Fruit fly (Drosophila melanogaster) whole organism, embryonic: ENCODE measurements around the gene side-III.

ENCODE experiments used
- Adf1 ChIP-seq: fragments of 200-800 bp; sonication (Bioruptor generic); IDR thresholded peaks from 2 replicates; pipeline ENCODE4 v1.3.6; 2022; ENCODE audit warnings: missing biosample characterization, missing genetic modification characterization
- Aef1 ChIP-seq: fragments of 200-800 bp; sonication (Bioruptor generic); IDR thresholded peaks from 3 replicates; pipeline ENCODE4 v1.3.6; 2022; ENCODE audit warnings: missing biosample characterization, missing genetic modification characterization
- BtbVII ChIP-seq: fragments of 200-800 bp; sonication (Bioruptor generic); optimal IDR thresholded peaks from 3 replicates; lab custom pipeline; 2017; ENCODE audit warnings: missing biosample characterization, mild to moderate bottlenecking, missing genetic modification characterization
- Bteb2 ChIP-seq: fragments of 200-800 bp; sonication (Bioruptor generic); optimal IDR thresholded peaks from 2 replicates; lab custom pipeline; 2016; ENCODE audit warnings: missing biosample characterization, missing genetic modification characterization
- CG1024 ChIP-seq: fragments of 200-800 bp; sonication (Bioruptor generic); IDR thresholded peaks from 2 replicates; pipeline ENCODE4 v1.3.6; 2022; ENCODE audit warnings: missing biosample characterization, missing genetic modification characterization
- CG11696 ChIP-seq: fragments of 200-800 bp; sonication (Bioruptor generic); IDR thresholded peaks from 2 replicates; pipeline ENCODE4 v1.3.6; 2022; ENCODE audit warnings: missing biosample characterization, missing genetic modification characterization
- CG12104 ChIP-seq: fragments of 200-800 bp; sonication (Bioruptor generic); optimal IDR thresholded peaks from 3 replicates; lab custom pipeline; 2016; ENCODE audit warnings: missing biosample characterization, missing genetic modification characterization
- CG12155 ChIP-seq: fragments of 200-800 bp; sonication (Bioruptor generic); optimal IDR thresholded peaks from 3 replicates; lab custom pipeline; 2016; ENCODE audit warnings: missing biosample characterization, missing genetic modification characterization
- CG12236 ChIP-seq: fragments of 200-800 bp; sonication (Bioruptor generic); optimal IDR thresholded peaks from 2 replicates; lab custom pipeline; 2016; ENCODE audit warnings: missing biosample characterization, missing genetic modification characterization
- CG12769 ChIP-seq: fragments of 200-800 bp; sonication (Bioruptor generic); optimal IDR thresholded peaks from 2 replicates; lab custom pipeline; 2019; ENCODE audit warnings: missing biosample characterization, mild to moderate bottlenecking, missing genetic modification characterization, moderate library complexity
- CG13624 ChIP-seq: fragments of 200-800 bp; sonication (Bioruptor generic); optimal IDR thresholded peaks from 2 replicates; lab custom pipeline; 2016; ENCODE audit warnings: missing biosample characterization, missing genetic modification characterization
- CG15514 ChIP-seq: fragments of 200-800 bp; sonication (Bioruptor generic); optimal IDR thresholded peaks from 3 replicates; lab custom pipeline; 2017; ENCODE audit warnings: missing biosample characterization, missing genetic modification characterization, mild to moderate bottlenecking, moderate library complexity, missing genetic modification reagents
- CG17328 ChIP-seq: fragments of 200-800 bp; sonication (Bioruptor generic); IDR thresholded peaks from 2 replicates; pipeline ENCODE4 v1.3.6; 2022; ENCODE audit warnings: missing biosample characterization, missing genetic modification characterization
- CG18599 ChIP-seq: fragments of 200-800 bp; sonication (Bioruptor generic); optimal IDR thresholded peaks from 3 replicates; lab custom pipeline; 2017; ENCODE audit warnings: missing biosample characterization, missing genetic modification characterization, mild to moderate bottlenecking, moderate library complexity, missing genetic modification reagents
- CG2120 ChIP-seq: fragments of 200-800 bp; sonication (Bioruptor generic); optimal IDR thresholded peaks from 3 replicates; lab custom pipeline; 2016; ENCODE audit warnings: missing biosample characterization, missing genetic modification characterization
- CG31224 ChIP-seq: fragments of 200-800 bp; sonication (Bioruptor generic); IDR thresholded peaks from 2 replicates; pipeline ENCODE4 v1.3.6; 2022; ENCODE audit warnings: missing biosample characterization, missing genetic modification characterization
- CG3281 ChIP-seq: fragments of 200-800 bp; sonication (Bioruptor generic); optimal IDR thresholded peaks from 3 replicates; lab custom pipeline; 2017; ENCODE audit warnings: missing biosample characterization, mild to moderate bottlenecking, missing genetic modification characterization
- CG3847 ChIP-seq: fragments of 200-800 bp; sonication (Bioruptor generic); IDR thresholded peaks from 2 replicates; pipeline ENCODE4 v1.3.6; 2022; ENCODE audit warnings: missing biosample characterization, missing genetic modification characterization
- CG7556 ChIP-seq: fragments of 200-800 bp; sonication (Bioruptor generic); optimal IDR thresholded peaks from 2 replicates; lab custom pipeline; 2017; ENCODE audit warnings: missing biosample characterization, mild to moderate bottlenecking, missing genetic modification characterization
- CG7745 ChIP-seq: fragments of 200-800 bp; sonication (Bioruptor generic); optimal IDR thresholded peaks from 2 replicates; lab custom pipeline; 2018; ENCODE audit warnings: missing biosample characterization, mild to moderate bottlenecking, missing genetic modification characterization, moderate library complexity
- CG7786 ChIP-seq: fragments of 200-800 bp; sonication (Bioruptor generic); optimal IDR thresholded peaks from 2 replicates; lab custom pipeline; 2016; ENCODE audit warnings: missing biosample characterization, missing genetic modification characterization
- CG8924 ChIP-seq: fragments of 200-800 bp; optimal IDR thresholded peaks from 3 replicates; lab custom pipeline; 2019; ENCODE audit warnings: missing biosample characterization, mild to moderate bottlenecking, missing genetic modification characterization, moderate library complexity
- CG9437 ChIP-seq: fragments of 200-800 bp; sonication (Bioruptor generic); optimal IDR thresholded peaks from 2 replicates; lab custom pipeline; 2018; ENCODE audit warnings: missing biosample characterization, mild to moderate bottlenecking, missing genetic modification characterization
- CG9932 ChIP-seq: fragments of 200-800 bp; sonication (Bioruptor generic); IDR thresholded peaks from 2 replicates; pipeline ENCODE4 v1.3.6; 2022; ENCODE audit warnings: missing biosample characterization, missing genetic modification characterization
- CTCF ChIP-seq: fragments of 200-800 bp; sonication (Bioruptor generic); optimal IDR thresholded peaks from 2 replicates; lab custom pipeline; 2017; ENCODE audit warnings: missing biosample characterization, mild to moderate bottlenecking, missing genetic modification characterization, moderate library complexity
- D19A ChIP-seq: fragments of 200-800 bp; optimal IDR thresholded peaks from 3 replicates; lab custom pipeline; 2019; ENCODE audit warnings: missing biosample characterization, mild to moderate bottlenecking, missing genetic modification characterization, moderate library complexity
- Dip3 ChIP-seq: fragments of 200-800 bp; sonication (Bioruptor generic); optimal IDR thresholded peaks from 3 replicates; lab custom pipeline; 2016; ENCODE audit warnings: missing biosample characterization, missing genetic modification characterization
- GATAe ChIP-seq: fragments of 200-800 bp; sonication (Bioruptor generic); conservative IDR thresholded peaks from 2 replicates; pipeline ENCODE4 v1.3.6; 2022; ENCODE audit warnings: missing biosample characterization, missing genetic modification characterization
- Hr51 ChIP-seq, 2 experiments: fragments of 200-800 bp; sonication (Bioruptor generic); optimal IDR thresholded peaks; 2 replicates in 1 of 2; 3 replicates in 1 of 2; lab custom pipeline; 2016 to 2018; ENCODE audit warnings: missing biosample characterization in 2 of 2, missing genetic modification characterization in 2 of 2, mild to moderate bottlenecking in 1 of 2, moderate library complexity in 1 of 2
- Lhr ChIP-seq: fragments of 200-800 bp; sonication (Bioruptor generic); optimal IDR thresholded peaks from 3 replicates; lab custom pipeline; 2017; ENCODE audit warnings: mild to moderate bottlenecking, missing biosample characterization, missing genetic modification reagents, missing genetic modification characterization
- Lpt ChIP-seq: fragments of >200 bp; optimal IDR thresholded peaks from 2 replicates; lab custom pipeline; 2018; ENCODE audit warnings: missing biosample characterization, missing genetic modification characterization
- MBD-R2 ChIP-seq: fragments of 200-800 bp; sonication (Bioruptor generic); IDR thresholded peaks from 2 replicates; pipeline ENCODE4 v1.3.6; 2022; ENCODE audit warnings: missing biosample characterization, missing genetic modification characterization
- Nf-YA ChIP-seq: fragments of 200-800 bp; sonication (Bioruptor generic); IDR thresholded peaks from 2 replicates; pipeline ENCODE4 v1.3.6; 2022; ENCODE audit warnings: missing biosample characterization, missing genetic modification characterization
- Sox100B ChIP-seq: fragments of 200-800 bp; sonication (Bioruptor generic); optimal IDR thresholded peaks from 3 replicates; lab custom pipeline; 2018; ENCODE audit warnings: missing biosample characterization, mild to moderate bottlenecking, missing genetic modification characterization
- ac ChIP-seq: fragments of 200-800 bp; sonication (Bioruptor generic); optimal IDR thresholded peaks from 3 replicates; lab custom pipeline; 2017; ENCODE audit warnings: missing biosample characterization, mild to moderate bottlenecking, missing genetic modification characterization
- ci ChIP-seq: fragments of 200-800 bp; sonication (Bioruptor generic); IDR thresholded peaks from 3 replicates; pipeline ENCODE4 v1.3.6; 2022; ENCODE audit warnings: missing biosample characterization, missing genetic modification characterization
- dpn ChIP-seq, 2 experiments: fragments of 200-800 bp; sonication (Bioruptor generic); optimal IDR thresholded peaks; 3 replicates each; lab custom pipeline; 2016; ENCODE audit warnings: missing biosample characterization in 2 of 2, missing genetic modification characterization in 2 of 2
- esg ChIP-seq: fragments of 200-800 bp; sonication (Bioruptor generic); conservative IDR thresholded peaks from 2 replicates; pipeline ENCODE4 v1.3.6; 2022; ENCODE audit warnings: missing biosample characterization, missing genetic modification characterization
- eyg ChIP-seq: fragments of 200-800 bp; sonication (Bioruptor generic); optimal IDR thresholded peaks from 3 replicates; lab custom pipeline; 2016; ENCODE audit warnings: missing biosample characterization, missing genetic modification characterization
- fru ChIP-seq: fragments of >200 bp; optimal IDR thresholded peaks from 2 replicates; lab custom pipeline; 2017
- gcm ChIP-seq: fragments of 200-800 bp; sonication (Bioruptor generic); optimal IDR thresholded peaks from 2 replicates; lab custom pipeline; 2019; ENCODE audit warnings: missing biosample characterization, mild to moderate bottlenecking, missing genetic modification characterization, moderate library complexity
- gro ChIP-seq: fragments of 200-800 bp; sonication (Bioruptor generic); optimal IDR thresholded peaks from 2 replicates; lab custom pipeline; 2016; ENCODE audit warnings: missing biosample characterization, missing genetic modification characterization
- gt ChIP-seq: fragments of 200-800 bp; sonication (Bioruptor generic); IDR thresholded peaks from 2 replicates; pipeline ENCODE4 v1.3.6; 2022; ENCODE audit warnings: missing biosample characterization, missing genetic modification characterization
- hkb ChIP-seq, 2 experiments: fragments of 200-800 bp in 1 of 2; fragments of >200 bp in 1 of 2; sonication (Bioruptor generic) in 1 of 2; IDR thresholded peaks in 1 of 2; optimal IDR thresholded peaks in 1 of 2; 2 replicates each; pipeline versions ENCODE4 v1.3.6 to Lab custom; 2017 to 2022; ENCODE audit warnings: missing biosample characterization in 1 of 2, missing genetic modification characterization in 1 of 2
- lbe ChIP-seq: fragments of 200-800 bp; sonication (Bioruptor generic); optimal IDR thresholded peaks from 2 replicates; lab custom pipeline; 2016; ENCODE audit warnings: missing biosample characterization, mild to moderate bottlenecking, missing genetic modification characterization
- mam ChIP-seq: fragments of 200-800 bp; sonication (Bioruptor generic); optimal IDR thresholded peaks from 3 replicates; lab custom pipeline; 2016; ENCODE audit warnings: missing biosample characterization, missing genetic modification characterization
- sens ChIP-seq: fragments of 200-800 bp; sonication (Bioruptor generic); peaks from one replicate; lab custom pipeline; 2016; ENCODE audit warnings: missing biosample characterization, missing genetic modification characterization
- sim ChIP-seq: fragments of 200-800 bp; sonication (Bioruptor generic); IDR thresholded peaks from 2 replicates; pipeline ENCODE4 v1.3.6; 2022; ENCODE audit warnings: missing biosample characterization, missing genetic modification characterization
- sug ChIP-seq: fragments of 200-800 bp; optimal IDR thresholded peaks from 2 replicates; lab custom pipeline; 2019; ENCODE audit warnings: missing biosample characterization, mild to moderate bottlenecking, missing genetic modification characterization, moderate library complexity
- vnd ChIP-seq: fragments of 200-800 bp; sonication (Bioruptor generic); IDR thresholded peaks from 3 replicates; pipeline ENCODE4 v1.3.6; 2022; ENCODE audit warnings: missing biosample characterization, missing genetic modification characterization; ENCODE audit not compliant: partially characterized antibody
- zfh2 ChIP-seq: fragments of 200-800 bp; sonication (Bioruptor generic); optimal IDR thresholded peaks from 2 replicates; lab custom pipeline; 2016; ENCODE audit warnings: missing biosample characterization, missing genetic modification characterization

The side-III gene

DNA sequence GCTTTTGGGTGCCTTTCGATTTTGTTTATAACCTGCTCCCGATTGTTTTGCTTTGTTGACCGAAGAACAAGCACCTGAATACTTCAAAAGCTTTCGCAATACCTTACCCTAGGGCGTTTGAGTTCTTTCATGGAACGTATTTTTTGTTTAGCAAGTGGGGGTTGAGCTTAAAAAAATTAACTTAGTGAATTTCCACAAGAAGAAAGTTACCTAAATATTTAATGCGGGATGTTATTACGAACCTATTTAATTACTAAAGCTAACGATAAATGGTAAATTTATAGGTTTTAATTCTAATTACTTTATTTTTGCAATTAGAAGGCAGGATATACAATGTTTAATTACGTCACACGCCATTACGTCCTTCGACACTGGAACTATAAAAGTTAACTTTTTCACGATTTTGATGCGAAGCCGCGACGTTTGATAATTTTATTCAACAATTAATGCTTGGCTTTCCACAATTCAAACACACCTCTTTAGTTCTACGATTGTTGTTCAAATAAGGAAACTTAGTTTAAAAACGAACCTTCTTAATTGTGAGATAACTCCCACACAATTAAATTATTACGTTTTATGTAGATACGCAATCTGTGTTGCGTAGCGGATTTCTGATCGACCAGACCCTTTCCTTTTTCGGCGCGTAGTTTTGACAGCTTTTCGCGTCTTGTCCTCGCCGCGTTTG is 98.0 kb downstream of the side-III start (continued):
- TF ChIP-seq CG12104 (GFP tag; lab: Kevin White, UChicago): peak; percentile 51
- TF ChIP-seq eyg: peak; percentile 8
- TF ChIP-seq GATAe: no peak
- no peak for TF ChIP-seq CG7745 (tag; lab: Kevin White, UChicago)
- TF ChIP-seq CG17328: 0 out of 2 replicates have a peak, but pooled peaks have one; percentile 13
- peak; percentile 44; the same call in 1 of the 2 replicates for TF ChIP-seq MBD-R2
- no peak for TF ChIP-seq Nf-YA (GFP tag; lab: Robert Waterston, UW)
- TF ChIP-seq esg (GFP tag; lab: Robert Waterston, UW): no peak
- no peak for TF ChIP-seq ci (GFP tag; lab: Robert Waterston, UW)
- TF ChIP-seq lbe (GFP tag; lab: Kevin White, UChicago): no peak
- TF ChIP-seq Lpt (GFP tag; lab: Kevin White, UChicago): no peak
- peak; percentile 37 for TF ChIP-seq D19A (tag; lab: Kevin White, UChicago)
- peak; percentile 39 for TF ChIP-seq CG13624 (GFP tag; lab: Kevin White, UChicago)
- peak; percentile 16 for TF ChIP-seq sug (tag; lab: Kevin White, UChicago)
- peak; percentile 67 for TF ChIP-seq CG3281
- no peak for TF ChIP-seq hkb (optimal IDR thresholded peaks at IDR 0.05; lab: Kevin White, UChicago)
- TF ChIP-seq hkb (GFP tag; IDR thresholded peaks at IDR 0.05; lab: Robert Waterston, UW): no peak
- no peak for TF ChIP-seq sim (GFP tag; lab: Robert Waterston, UW)
- peak; percentile 52 for TF ChIP-seq Dip3 (GFP tag; lab: Kevin White, UChicago)
- no peak for TF ChIP-seq vnd
- TF ChIP-seq CG3847 (GFP tag; lab: Robert Waterston, UW): peak; percentile 4; the same call in 1 of the 2 replicates
- TF ChIP-seq ac: no peak
- no peak for TF ChIP-seq Hr51 (GFP tag; optimal IDR thresholded peaks at IDR 0.05; lab: Kevin White, UChicago)
- TF ChIP-seq zfh2 (GFP tag; lab: Kevin White, UChicago): peak; percentile 58
- TF ChIP-seq CTCF (GFP tag; lab: Kevin White, UChicago): no peak
- TF ChIP-seq CG18599 (GFP tag; lab: Kevin White, UChicago): peak; percentile 56
- TF ChIP-seq CG8924 (tag; lab: Kevin White, UChicago): peak; percentile 36
- no peak for TF ChIP-seq fru (lab: Kevin White, UChicago)
- peak; percentile 35 for TF ChIP-seq mam (GFP tag; lab: Kevin White, UChicago)
- no peak for TF ChIP-seq CG12769 (tag; lab: Kevin White, UChicago)
- TF ChIP-seq Sox100B (GFP tag; lab: Kevin White, UChicago): peak; percentile 44
- peak; percentile 72 for TF ChIP-seq CG7556 (GFP tag; lab: Kevin White, UChicago)
- peak; percentile 27; the same call in 1 of the 2 replicates for TF ChIP-seq CG31224 (GFP tag; lab: Robert Waterston, UW)
- peak; percentile 21 for TF ChIP-seq CG7786 (GFP tag; lab: Kevin White, UChicago)
- TF ChIP-seq gcm: no peak
- no peak for TF ChIP-seq Bteb2 (GFP tag; lab: Kevin White, UChicago)
- peak; percentile 2 for TF ChIP-seq gro (GFP tag; lab: Kevin White, UChicago)
- TF ChIP-seq CG2120 (GFP tag; lab: Kevin White, UChicago): peak; percentile 74
- TF ChIP-seq CG12155 (GFP tag; lab: Kevin White, UChicago): peak; percentile 36
- peak; percentile 25 for TF ChIP-seq CG15514 (GFP tag; lab: Kevin White, UChicago)
- no peak for TF ChIP-seq gt (GFP tag; lab: Robert Waterston, UW)
- TF ChIP-seq dpn (GFP tag; optimal IDR thresholded peaks at IDR 0.05; lab: Kevin White, UChicago): peak; percentile 16 to 47
- peak; percentile 22; the same call in 1 of the 2 replicates for TF ChIP-seq CG1024 (GFP tag; lab: Robert Waterston, UW)
- no peak for TF ChIP-seq Adf1 (GFP tag; lab: Robert Waterston, UW)
- TF ChIP-seq Aef1: peak; percentile 41; the same call in 2 of the 3 replicates
- TF ChIP-seq sens (GFP tag; lab: Kevin White, UChicago): peak; percentile 78
- TF ChIP-seq Lhr (GFP tag; lab: Kevin White, UChicago): no peak
- no peak for TF ChIP-seq CG12236 (GFP tag; lab: Kevin White, UChicago)
- TF ChIP-seq CG11696 (GFP tag; lab: Robert Waterston, UW): peak; percentile 31; the same call in 1 of the 2 replicates
- peak; percentile 36 for TF ChIP-seq BtbVII (GFP tag; lab: Kevin White, UChicago)
- TF ChIP-seq CG9437 (GFP tag; lab: Kevin White, UChicago): peak; percentile 89
- peak; percentile 70 for TF ChIP-seq CG9932 (GFP tag; lab: Robert Waterston, UW)
